Worm (Caenorhabditis elegans): Measurements from ENCODE around the gene C35A5.11.

The C35A5.11 gene

ce11 chrV:10485389-10485788, 17.5 kb downstream of the C35A5.11 start:
- TF ChIP-seq elt-2 (tag; optimal IDR thresholded peaks at IDR 0.05) = peak; percentile 43
- no peak for TF ChIP-seq fkh-6 (tag; optimal IDR thresholded peaks at IDR 0.05)

ce11 chrV:10484640-10485039, 18.3 kb downstream of the C35A5.11 start, which contains the start of gene Y32F6B.1:
Y32F6B.1 (minus strand) TSS chrV:10484740.
- TF ChIP-seq ceh-18 (tag; optimal IDR thresholded peaks at IDR 0.05) = no peak
- TF ChIP-seq elt-2 (tag; optimal IDR thresholded peaks at IDR 0.05) = no peak
- no peak for TF ChIP-seq pax-1 (tag; optimal IDR thresholded peaks at IDR 0.05)
- TF ChIP-seq rnt-1 (tag; optimal IDR thresholded peaks at IDR 0.05) = no peak
- TF ChIP-seq zip-5 (tag; optimal IDR thresholded peaks at IDR 0.05) = no peak
- no peak for TF ChIP-seq ceh-14 (tag; optimal IDR thresholded peaks at IDR 0.05)
- TF ChIP-seq unc-86 (tag; optimal IDR thresholded peaks at IDR 0.05) = no peak
- no peak for TF ChIP-seq ceh-6 (GFP tag; optimal IDR thresholded peaks at IDR 0.05)
- TF ChIP-seq hlh-13 (GFP tag; optimal IDR thresholded peaks at IDR 0.05) = no peak
- TF ChIP-seq ceh-9 (tag; optimal IDR thresholded peaks at IDR 0.05) = no peak
- no peak for TF ChIP-seq nhr-11 (tag; optimal IDR thresholded peaks at IDR 0.05)
- TF ChIP-seq pat-9 (tag; optimal IDR thresholded peaks at IDR 0.05) = no peak
- no peak for TF ChIP-seq ceh-48 (tag; optimal IDR thresholded peaks at IDR 0.05)
- no peak for TF ChIP-seq che-1 (tag; optimal IDR thresholded peaks at IDR 0.05)
- TF ChIP-seq tbx-2 (tag; optimal IDR thresholded peaks at IDR 0.05) = no peak
- no peak for TF ChIP-seq hlh-6 (tag; optimal IDR thresholded peaks at IDR 0.05)

- TF ChIP-seq gmeb-2 (tag; optimal IDR thresholded peaks at IDR 0.05) (no peak), fkh-6 (tag; optimal IDR thresholded peaks at IDR 0.05) (no peak), npax-4 (tag; optimal IDR thresholded peaks at IDR 0.05) (no peak), sox-4 (tag; optimal IDR thresholded peaks at IDR 0.05) (no peak), ceh-6 (GFP tag; optimal IDR thresholded peaks at IDR 0.05) (no peak), lim-6 (tag; optimal IDR thresholded peaks at IDR 0.05) (no peak), K09A11.1 (tag; optimal IDR thresholded peaks at IDR 0.05; ENCODE audit: insufficient read depth) (no peak), C08G9.2 (tag; optimal IDR thresholded peaks at IDR 0.05) (no peak), hlh-30 (tag; optimal IDR thresholded peaks at IDR 0.05; ENCODE audit: insufficient read depth) (no peak), nhr-11 (tag; optimal IDR thresholded peaks at IDR 0.05) (no peak), nhr-232 (tag; optimal IDR thresholded peaks at IDR 0.05) (no peak), nfya-1 (tag; optimal IDR thresholded peaks at IDR 0.05) (no peak), ets-4 (tag; optimal IDR thresholded peaks at IDR 0.05) (no peak), C38D4.7 (GFP tag; optimal IDR thresholded peaks at IDR 0.05) (no peak)
Observed at ce11 chrV:10483995-10484394, 18.9 kb downstream of the C35A5.11 start.

- TF ChIP-seq sox-4 (tag; optimal IDR thresholded peaks at IDR 0.05) = peak; percentile 15
- no peak for TF ChIP-seq ceh-45 (GFP tag; IDR thresholded peaks at IDR 0.05)
- TF ChIP-seq mec-3 (tag; optimal IDR thresholded peaks at IDR 0.05; ENCODE audit: borderline replicate concordance) = peak; percentile 22
- no peak for TF ChIP-seq ceh-18 (tag; optimal IDR thresholded peaks at IDR 0.05)
- TF ChIP-seq ceh-2 (tag; optimal IDR thresholded peaks at IDR 0.05) = peak; percentile 37
- TF ChIP-seq ceh-34 (tag; optimal IDR thresholded peaks at IDR 0.05) = peak; percentile 39
Observed at ce11 chrV:10478097-10478828, 24.6 kb downstream of the C35A5.11 start, which contains the start of the genes crp-1 and Y32F6B.9. crp-1 (plus strand) TSS chrV:10478564. Y32F6B.9 (plus strand) TSS chrV:10478699.

- TF ChIP-seq mec-3 (tag; optimal IDR thresholded peaks at IDR 0.05; ENCODE audit: borderline replicate concordance) (no peak), hlh-8 (tag; optimal IDR thresholded peaks at IDR 0.05) (no peak), ceh-22 (tag; optimal IDR thresholded peaks at IDR 0.05) (no peak), che-1 (tag; optimal IDR thresholded peaks at IDR 0.05) (no peak), ceh-30 (tag; optimal IDR thresholded peaks at IDR 0.05) (no peak), ceh-34 (tag; optimal IDR thresholded peaks at IDR 0.05) (no peak), ttx-3 (tag; optimal IDR thresholded peaks at IDR 0.05) (no peak), zip-5 (tag; optimal IDR thresholded peaks at IDR 0.05) (no peak), madf-2 (tag; optimal IDR thresholded peaks at IDR 0.05) (no peak), hlh-13 (GFP tag; optimal IDR thresholded peaks at IDR 0.05) (no peak), pha-2 (tag; optimal IDR thresholded peaks at IDR 0.05) (no peak), ceh-18 (tag; optimal IDR thresholded peaks at IDR 0.05) (no peak), pag-3 (tag; optimal IDR thresholded peaks at IDR 0.05; ENCODE audit: borderline replicate concordance) (no peak), dmd-4 (tag; optimal IDR thresholded peaks at IDR 0.05; ENCODE audit: borderline replicate concordance) (no peak)
Observed at ce11 chrV:10476864-10477443, 26.0 kb downstream of the C35A5.11 start.
